Worm (Caenorhabditis elegans) whole organism, L1 larva: ENCODE measurements around the gene nep-24.

Source experiments
- ceh-82 ChIP-seq, 3 experiments: fragments of 150-350 bp in 1 of 3; sonication (generic microtip) in 2 of 3; optimal IDR thresholded peaks; 2 replicates each; lab custom pipeline; 2014 to 2017; ENCODE audit warnings: missing biosample characterization in 3 of 3, missing genetic modification characterization in 3 of 3
- elt-3 ChIP-seq, 6 experiments: fragments of 150-350 bp in 1 of 6; sonication (generic microtip); optimal IDR thresholded peaks; 2 replicates each; lab custom pipeline; 2017 to 2018; ENCODE audit warnings: missing biosample characterization in 6 of 6, missing genetic modification characterization in 6 of 6, inconsistent platforms in 1 of 6
- ets-5 ChIP-seq: fragments of 200-800 bp; sonication (Bioruptor generic); IDR thresholded peaks from 2 replicates; pipeline ENCODE4 v1.3.6; 2022; ENCODE audit warnings: missing genetic modification characterization, missing compliant biosample characterization
- hlh-17 ChIP-seq: fragments of 200-800 bp; sonication (Bioruptor generic); optimal IDR thresholded peaks from 2 replicates; lab custom pipeline; 2018; ENCODE audit warnings: missing genetic modification characterization, mild to moderate bottlenecking, missing compliant biosample characterization, moderate library complexity, borderline replicate concordance
- hlh-4 ChIP-seq: sonication (generic microtip); optimal IDR thresholded peaks from 2 replicates; lab custom pipeline; 2016; ENCODE audit warnings: mild to moderate bottlenecking, missing genetic modification characterization, missing compliant biosample characterization
- nhr-11 ChIP-seq: fragments of 150-350 bp; optimal IDR thresholded peaks from 2 replicates; lab custom pipeline; 2014; ENCODE audit warnings: missing biosample characterization, missing genetic modification characterization
- unc-86 ChIP-seq: sonication (generic microtip); optimal IDR thresholded peaks from 2 replicates; lab custom pipeline; 2016; ENCODE audit warnings: missing genetic modification characterization, missing compliant biosample characterization

- TF ChIP-seq elt-3 (tag; optimal IDR thresholded peaks at IDR 0.05; lab: Kevin White, UChicago), result no peak
- TF ChIP-seq hlh-17 (GFP tag; lab: Kevin White, UChicago), result no peak
- no peak for TF ChIP-seq nhr-11 (tag; lab: Kevin White, UChicago)
- no peak for TF ChIP-seq ceh-82 (tag; optimal IDR thresholded peaks at IDR 0.05; lab: Kevin White, UChicago)
- no peak for TF ChIP-seq unc-86 (tag; lab: Kevin White, UChicago)
- TF ChIP-seq ets-5 (GFP tag; lab: Robert Waterston, UW), result no peak
- no peak for TF ChIP-seq hlh-4
Observed at ce11 chrIV:16920041-16920440, 4.2 kb upstream of the nep-24 start, which contains the start of gene nep-23.
